Worm (Caenorhabditis elegans) whole organism, L3 larva: ENCODE results near the gene M106.2.

ENCODE experiments used
- R02D3.7 ChIP-seq: fragments of 150-350 bp; optimal IDR thresholded peaks from 2 replicates; lab custom pipeline; 2014; ENCODE audit warnings: missing biosample characterization, missing genetic modification characterization
- ceh-82 ChIP-seq: fragments of 150-350 bp; optimal IDR thresholded peaks from 2 replicates; lab custom pipeline; 2014; ENCODE audit warnings: missing biosample characterization, missing genetic modification characterization
- daf-12 ChIP-seq: fragments of 150-350 bp; optimal IDR thresholded peaks from 2 replicates; lab custom pipeline; 2014; ENCODE audit warnings: missing biosample characterization, missing genetic modification reagents, missing genetic modification characterization
- egl-27 ChIP-seq: sonication (generic microtip); optimal IDR thresholded peaks from 4 replicates; lab custom pipeline; 2017; ENCODE audit warnings: missing biosample characterization, missing genetic modification reagents, missing genetic modification characterization
- egl-5 ChIP-seq: fragments of 150-350 bp; optimal IDR thresholded peaks from 2 replicates; lab custom pipeline; 2017; ENCODE audit warnings: missing biosample characterization, missing genetic modification reagents, missing genetic modification characterization, inconsistent platforms
- elt-1 ChIP-seq: fragments of 150-350 bp; optimal IDR thresholded peaks from 2 replicates; lab custom pipeline; 2014; ENCODE audit warnings: missing biosample characterization, missing genetic modification characterization
- elt-2 ChIP-seq: sonication (generic microtip); optimal IDR thresholded peaks from 2 replicates; lab custom pipeline; 2016; ENCODE audit warnings: missing genetic modification reagents, mild to moderate bottlenecking, missing genetic modification characterization, missing compliant biosample characterization
- fkh-2 ChIP-seq: fragments of 150-350 bp; optimal IDR thresholded peaks from 2 replicates; lab custom pipeline; 2014; ENCODE audit warnings: missing biosample characterization, missing genetic modification reagents, missing genetic modification characterization
- fos-1 ChIP-seq: fragments of 150-350 bp; optimal IDR thresholded peaks from 2 replicates; lab custom pipeline; 2014; ENCODE audit warnings: missing biosample characterization, missing genetic modification characterization
- hmg-11 ChIP-seq: sonication (generic microtip); optimal IDR thresholded peaks from 2 replicates; lab custom pipeline; 2016; ENCODE audit warnings: missing genetic modification characterization, missing compliant biosample characterization
- jun-1 ChIP-seq: fragments of 150-350 bp; optimal IDR thresholded peaks from 2 replicates; lab custom pipeline; 2014; ENCODE audit warnings: missing biosample characterization, missing genetic modification reagents, missing genetic modification characterization
- lin-15B ChIP-seq: fragments of 150-350 bp; optimal IDR thresholded peaks from 2 replicates; lab custom pipeline; 2014; ENCODE audit warnings: missing biosample characterization, missing genetic modification characterization
- lin-39 ChIP-seq: fragments of 150-350 bp; optimal IDR thresholded peaks from 2 replicates; lab custom pipeline; 2018; ENCODE audit warnings: missing biosample characterization, missing genetic modification reagents, missing genetic modification characterization
- lsy-12 ChIP-seq: sonication (generic microtip); optimal IDR thresholded peaks from 2 replicates; lab custom pipeline; 2016; ENCODE audit warnings: mild to moderate bottlenecking, missing genetic modification characterization, missing compliant biosample characterization
- mdl-1 ChIP-seq: fragments of 150-350 bp; optimal IDR thresholded peaks from 2 replicates; lab custom pipeline; 2014; ENCODE audit warnings: missing biosample characterization, missing genetic modification characterization
- mml-1 ChIP-seq: fragments of 150-350 bp; sonication (generic microtip); optimal IDR thresholded peaks from 3 replicates; lab custom pipeline; 2014; ENCODE audit warnings: missing biosample characterization, missing genetic modification characterization
- nfya-1 ChIP-seq: sonication (generic microtip); optimal IDR thresholded peaks from 2 replicates; lab custom pipeline; 2017; ENCODE audit warnings: missing genetic modification characterization, mild to moderate bottlenecking, missing compliant biosample characterization, antibody characterized with exemption, moderate library complexity; ENCODE audit not compliant: insufficient read depth
- nhr-11 ChIP-seq: fragments of 150-350 bp; optimal IDR thresholded peaks from 2 replicates; lab custom pipeline; 2014; ENCODE audit warnings: missing biosample characterization, missing genetic modification characterization
- nhr-12 ChIP-seq: fragments of 150-350 bp; optimal IDR thresholded peaks from 2 replicates; lab custom pipeline; 2014; ENCODE audit warnings: missing biosample characterization, missing genetic modification characterization
- nhr-23 ChIP-seq: fragments of 150-350 bp; optimal IDR thresholded peaks from 2 replicates; lab custom pipeline; 2014; ENCODE audit warnings: missing biosample characterization, missing genetic modification reagents, missing genetic modification characterization
- nhr-237 ChIP-seq: fragments of 150-350 bp; optimal IDR thresholded peaks from 2 replicates; lab custom pipeline; 2014; ENCODE audit warnings: missing biosample characterization, missing genetic modification characterization
- nhr-25 ChIP-seq: sonication (generic microtip); optimal IDR thresholded peaks from 2 replicates; lab custom pipeline; 2017; ENCODE audit warnings: missing biosample characterization, missing genetic modification characterization
- nhr-43 ChIP-seq: sonication (generic microtip); optimal IDR thresholded peaks from 2 replicates; lab custom pipeline; 2016; ENCODE audit warnings: mild to moderate bottlenecking, missing genetic modification characterization, missing compliant biosample characterization; ENCODE audit not compliant: poor library complexity, severe bottlenecking
- nhr-67 ChIP-seq: fragments of 150-350 bp; optimal IDR thresholded peaks from 2 replicates; lab custom pipeline; 2014; ENCODE audit warnings: missing biosample characterization, missing genetic modification characterization
- nhr-76 ChIP-seq: fragments of 150-350 bp; sonication (generic microtip); optimal IDR thresholded peaks from 5 replicates; lab custom pipeline; 2014; ENCODE audit warnings: missing biosample characterization, missing genetic modification characterization
- pha-4 ChIP-seq: fragments of 150-350 bp; optimal IDR thresholded peaks from 2 replicates; lab custom pipeline; 2014; ENCODE audit warnings: missing biosample characterization, missing genetic modification reagents, missing genetic modification characterization
- pqm-1 ChIP-seq: fragments of 150-350 bp; optimal IDR thresholded peaks from 2 replicates; lab custom pipeline; 2017; ENCODE audit warnings: missing biosample characterization, missing genetic modification characterization, inconsistent platforms
- skn-1 ChIP-seq: fragments of 150-350 bp; optimal IDR thresholded peaks from 2 replicates; lab custom pipeline; 2014; ENCODE audit warnings: missing biosample characterization, missing genetic modification characterization
- snpc-4 ChIP-seq: fragments of 150-350 bp; optimal IDR thresholded peaks from 2 replicates; lab custom pipeline; 2014; ENCODE audit warnings: missing biosample characterization, missing genetic modification characterization
- tbx-2 ChIP-seq: sonication (generic microtip); optimal IDR thresholded peaks from 2 replicates; lab custom pipeline; 2016; ENCODE audit warnings: mild to moderate bottlenecking, missing genetic modification characterization, missing compliant biosample characterization
- unc-39 ChIP-seq: sonication (generic microtip); optimal IDR thresholded peaks from 4 replicates; lab custom pipeline; 2017; ENCODE audit warnings: missing biosample characterization, missing genetic modification characterization
- zag-1 ChIP-seq: fragments of 150-350 bp; optimal IDR thresholded peaks from 2 replicates; lab custom pipeline; 2014; ENCODE audit warnings: missing biosample characterization, missing genetic modification characterization
- ztf-11 ChIP-seq: fragments of 150-350 bp; optimal IDR thresholded peaks from 2 replicates; lab custom pipeline; 2014; ENCODE audit warnings: missing biosample characterization, missing genetic modification characterization
- ztf-4 ChIP-seq: fragments of 150-350 bp; optimal IDR thresholded peaks from 2 replicates; lab custom pipeline; 2014; ENCODE audit warnings: missing biosample characterization, missing genetic modification characterization

Gene M106.2

ce11 chrII:10867219-10867618 is 17.4 kb upstream of the M106.2 start:
- TF ChIP-seq pqm-1 (tag; lab: Kevin White, UChicago) (peak; percentile 64), hmg-11 (peak; percentile 35), nhr-76 (no peak), elt-2 (tag; lab: Kevin White, UChicago) (peak; percentile 55), pha-4 (tag; lab: Kevin White, UChicago) (peak; percentile 57), nfya-1 (peak; percentile 43), jun-1 (tag; lab: Kevin White, UChicago) (no peak)
- TF ChIP-seq, all 47 proteins: peak for 5

- TF ChIP-seq hmg-11, result peak; percentile 58
- TF ChIP-seq nhr-25, result peak; percentile 55
- TF ChIP-seq egl-27, result no peak
These were observed 13.2 kb upstream of the M106.2 start for ce11 chrII:10862749-10863656.

ce11 chrII:10861723-10862486 is 12.1 kb upstream of the M106.2 start:
- no peak for TF ChIP-seq nhr-237 (tag; lab: Kevin White, UChicago)
- TF ChIP-seq egl-5 (tag; lab: Kevin White, UChicago), result no peak
- TF ChIP-seq nfya-1, result peak; percentile 3
- no peak for TF ChIP-seq lsy-12 (tag; lab: Kevin White, UChicago)
- TF ChIP-seq fos-1 (tag; lab: Kevin White, UChicago), result no peak
- no peak for TF ChIP-seq ztf-4 (tag; lab: Kevin White, UChicago)
- TF ChIP-seq zag-1 (tag; lab: Kevin White, UChicago), result no peak
- TF ChIP-seq nhr-25, result peak; percentile 80
- TF ChIP-seq lin-15B (tag; lab: Kevin White, UChicago), result no peak
- TF ChIP-seq unc-39 (tag; lab: Kevin White, UChicago), result no peak
- no peak for TF ChIP-seq daf-12
- TF ChIP-seq nhr-76, result no peak
- no peak for TF ChIP-seq skn-1
- peak; percentile 23 for TF ChIP-seq pqm-1 (tag; lab: Kevin White, UChicago)
- peak; percentile 78 for TF ChIP-seq elt-1
- TF ChIP-seq elt-2 (tag; lab: Kevin White, UChicago), result peak; percentile 85
- peak; percentile 1 for TF ChIP-seq nhr-23
- no peak for TF ChIP-seq mml-1 (tag; lab: Kevin White, UChicago)
- no peak for TF ChIP-seq hmg-11
- no peak for TF ChIP-seq ztf-11 (tag; lab: Kevin White, UChicago)
- TF ChIP-seq nhr-12 (tag; lab: Kevin White, UChicago), result no peak
- TF ChIP-seq nhr-11 (tag; lab: Kevin White, UChicago), result no peak
- TF ChIP-seq tbx-2 (tag; lab: Kevin White, UChicago), result no peak
- TF ChIP-seq nhr-43, result peak; percentile 32
- no peak for TF ChIP-seq nhr-67
- peak; percentile 28 for TF ChIP-seq lin-39 (tag; lab: Kevin White, UChicago)
- TF ChIP-seq fkh-2 (tag; lab: Kevin White, UChicago), result no peak

- TF ChIP-seq jun-1 (tag; lab: Kevin White, UChicago), result no peak
- no peak for TF ChIP-seq mdl-1 (tag; lab: Kevin White, UChicago)
- no peak for TF ChIP-seq nhr-25
- TF ChIP-seq nfya-1, result peak; percentile 99
These were observed 11.5 kb upstream of the M106.2 start for ce11 chrII:10861305-10861704.

ce11 chrII:10860840-10861239 is 11.0 kb upstream of the M106.2 start, which contains the start of gene M106.3:
Gene M106.3, minus strand, starts transcription at chrII:10860909.
- TF ChIP-seq lin-15B (tag; lab: Kevin White, UChicago) (no peak), elt-1 (no peak), R02D3.7 (tag; lab: Kevin White, UChicago) (no peak), elt-2 (tag; lab: Kevin White, UChicago) (peak; percentile 74), pha-4 (tag; lab: Kevin White, UChicago) (peak; percentile 9), snpc-4 (tag; lab: Kevin White, UChicago) (no peak), pqm-1 (tag; lab: Kevin White, UChicago) (peak; percentile 51), jun-1 (tag; lab: Kevin White, UChicago) (peak; percentile 13), ceh-82 (tag; lab: Kevin White, UChicago) (no peak), nhr-12 (tag; lab: Kevin White, UChicago) (no peak)
